Worm (Caenorhabditis elegans): Measurements from ENCODE around the gene zipt-7.1.

DNA sequence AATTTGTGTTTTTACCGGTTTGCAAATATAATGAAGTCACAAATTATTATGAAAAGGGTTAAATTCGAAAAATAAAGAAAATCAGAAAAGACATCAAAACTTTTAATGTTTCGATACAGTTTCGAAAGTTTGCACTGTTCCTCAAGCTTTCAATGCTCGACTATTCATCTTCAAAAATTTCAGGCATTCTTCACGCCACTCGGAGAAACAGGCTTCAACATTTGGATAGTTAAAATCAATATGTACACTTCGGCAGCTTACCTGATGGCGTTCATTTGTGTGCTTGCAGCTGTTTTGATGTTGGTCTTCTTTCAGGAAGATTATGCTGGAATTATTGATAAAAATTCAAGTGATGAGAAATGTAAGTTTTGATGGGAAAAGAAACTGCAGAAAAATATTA lies 40.8 kb downstream of the zipt-7.1 start:
- TF ChIP-seq sptf-1 (tag; optimal IDR thresholded peaks at IDR 0.05) (no peak), nhr-28 (tag; optimal IDR thresholded peaks at IDR 0.05) (no peak), ceh-83 (GFP tag; optimal IDR thresholded peaks at IDR 0.05) (no peak), mab-5 (tag; optimal IDR thresholded peaks at IDR 0.05) (no peak), snpc-4 (tag; optimal IDR thresholded peaks at IDR 0.05) (no peak), sem-2 (GFP tag; optimal IDR thresholded peaks at IDR 0.05) (no peak), lin-32 (GFP tag; optimal IDR thresholded peaks at IDR 0.05) (no peak)
